Worm (Caenorhabditis elegans) whole organism, mixed stage, embryonic: Measurements from ENCODE around the gene faah-2.

Experiments
- elt-3 ChIP-seq: fragments of 150-350 bp; optimal IDR thresholded peaks from 2 replicates; lab custom pipeline; 2014; ENCODE audit warnings: missing biosample characterization, missing genetic modification characterization
- ham-2 ChIP-seq: fragments of 200-800 bp; sonication (Bioruptor generic); optimal IDR thresholded peaks from 2 replicates; lab custom pipeline; 2018; ENCODE audit warnings: mild to moderate bottlenecking, missing genetic modification characterization, missing compliant biosample characterization
- hlh-1 ChIP-seq: fragments of 150-350 bp; optimal IDR thresholded peaks from 2 replicates; lab custom pipeline; 2014; ENCODE audit warnings: missing biosample characterization, missing genetic modification reagents, missing genetic modification characterization
- lin-13 ChIP-seq: fragments of 150-350 bp; optimal IDR thresholded peaks from 2 replicates; lab custom pipeline; 2014; ENCODE audit warnings: missing biosample characterization, missing genetic modification characterization
- mab-5 ChIP-seq: fragments of 150-350 bp; optimal IDR thresholded peaks from 2 replicates; lab custom pipeline; 2014; ENCODE audit warnings: missing biosample characterization, missing genetic modification characterization
- nhr-2 ChIP-seq: fragments of 150-350 bp; optimal IDR thresholded peaks from 2 replicates; lab custom pipeline; 2014; ENCODE audit warnings: missing biosample characterization, missing genetic modification characterization
- nhr-237 ChIP-seq: fragments of 150-350 bp; optimal IDR thresholded peaks from 2 replicates; lab custom pipeline; 2014; ENCODE audit warnings: missing biosample characterization, missing genetic modification characterization
- nhr-28 ChIP-seq: fragments of 150-350 bp; optimal IDR thresholded peaks from 2 replicates; lab custom pipeline; 2014; ENCODE audit warnings: missing biosample characterization, missing genetic modification characterization
- snpc-4 ChIP-seq: fragments of 150-350 bp; optimal IDR thresholded peaks from 2 replicates; lab custom pipeline; 2014; ENCODE audit warnings: missing biosample characterization, missing genetic modification characterization
- sptf-1 ChIP-seq: sonication (generic microtip); optimal IDR thresholded peaks from 2 replicates; lab custom pipeline; 2017; ENCODE audit warnings: mild to moderate bottlenecking, missing genetic modification characterization, moderate library complexity, missing compliant biosample characterization
- unc-39 ChIP-seq: fragments of 150-350 bp; optimal IDR thresholded peaks from 2 replicates; lab custom pipeline; 2014; ENCODE audit warnings: missing biosample characterization, missing genetic modification characterization
- unc-62 ChIP-seq: fragments of 150-350 bp; optimal IDR thresholded peaks from 2 replicates; lab custom pipeline; 2014; ENCODE audit warnings: missing biosample characterization, missing genetic modification reagents, missing genetic modification characterization

DNA sequence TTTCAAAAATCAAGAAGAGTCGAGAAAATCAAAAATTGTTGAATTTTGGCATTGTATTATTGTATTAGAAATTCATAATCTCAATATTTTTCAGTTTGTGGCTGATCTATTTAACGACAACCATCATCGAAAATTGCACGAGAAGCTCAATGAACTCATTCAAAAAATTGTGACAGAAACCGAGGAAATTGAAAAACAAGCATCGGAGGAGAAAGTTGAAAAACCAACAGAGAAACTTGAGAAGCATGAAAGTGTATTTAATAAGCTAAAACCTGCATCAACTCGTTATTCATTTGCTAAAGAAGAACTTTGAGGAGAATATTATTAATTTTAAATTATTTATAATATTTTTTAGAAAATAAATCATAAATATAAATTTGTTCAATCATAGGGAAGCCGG lies 25.3 kb upstream of the faah-2 start, which contains the start of gene ceph-41:
- TF ChIP-seq snpc-4 (tag; lab: Kevin White, UChicago) (no peak), ham-2 (GFP tag; lab: Kevin White, UChicago) (no peak), unc-39 (tag; lab: Kevin White, UChicago) (no peak), lin-13 (no peak), nhr-2 (tag; lab: Kevin White, UChicago) (no peak), unc-62 (GFP tag; lab: Kevin White, UChicago) (no peak), nhr-237 (no peak), mab-5 (tag; lab: Kevin White, UChicago) (no peak), nhr-28 (tag; lab: Kevin White, UChicago) (no peak), elt-3 (no peak), hlh-1 (tag; lab: Kevin White, UChicago) (no peak), sptf-1 (tag; lab: Kevin White, UChicago) (no peak)
